Fruit fly (Drosophila melanogaster) whole organism: ENCODE data around the gene pad.

Experiments used
- CG8478 ChIP-seq: fragments of >200 bp; optimal IDR thresholded peaks from 2 replicates; lab custom pipeline; 2018; ENCODE audit warnings: inconsistent platforms
- Dll ChIP-seq: fragments of >200 bp; optimal IDR thresholded peaks from 2 replicates; lab custom pipeline; 2017
- EcR ChIP-seq, 2 experiments: fragments of >200 bp; optimal IDR thresholded peaks; 2 replicates each; lab custom pipeline; 2017; ENCODE audit warnings: missing biosample characterization in 2 of 2, missing genetic modification characterization in 2 of 2, missing genetic modification reagents in 2 of 2
- pan ChIP-seq: fragments of >200 bp; optimal IDR thresholded peaks from 2 replicates; lab custom pipeline; 2017
- psq ChIP-seq: fragments of >200 bp; optimal IDR thresholded peaks from 2 replicates; lab custom pipeline; 2017
- usp ChIP-seq: fragments of >200 bp; optimal IDR thresholded peaks from 2 replicates; lab custom pipeline; 2017; ENCODE audit warnings: missing biosample characterization, missing genetic modification characterization, mixed read lengths

dm6 chr3R:16310081-16310493 lies 32.0 kb upstream of the pad start:
- TF ChIP-seq CG8478 (no peak), psq (lab: Kevin White, UChicago) (no peak), EcR (GFP tag; optimal IDR thresholded peaks at IDR 0.05; lab: Kevin White, UChicago) (no peak), pan (no peak), usp (no peak), Dll (lab: Kevin White, UChicago) (no peak)
